Worm (Caenorhabditis elegans) whole organism, L4 larva: ENCODE results near the gene ins-12.

Source experiments
- D1046.2 ChIP-seq: fragments of 200-800 bp; sonication (Bioruptor generic); IDR thresholded peaks from 2 replicates; pipeline ENCODE4 v1.3.6; 2022; ENCODE audit warnings: missing genetic modification characterization, missing compliant biosample characterization
- R02D3.7 ChIP-seq: fragments of 150-350 bp; sonication (generic microtip); optimal IDR thresholded peaks from 3 replicates; lab custom pipeline; 2014; ENCODE audit warnings: missing biosample characterization, missing genetic modification characterization
- T26A8.4 ChIP-seq: fragments of 200-800 bp; sonication (Bioruptor generic); IDR thresholded peaks from 2 replicates; pipeline ENCODE4 v1.3.6; 2022; ENCODE audit warnings: missing genetic modification characterization, missing compliant biosample characterization
- Y105C5A.15 ChIP-seq: fragments of 200-800 bp; sonication (Bioruptor generic); IDR thresholded peaks from 2 replicates; pipeline ENCODE4 v1.3.6; 2022; ENCODE audit warnings: missing genetic modification characterization, missing compliant biosample characterization
- Y48G9A.11 ChIP-seq: fragments of 200-800 bp; sonication (Bioruptor generic); IDR thresholded peaks from 2 replicates; pipeline ENCODE4 v1.3.6; 2022; ENCODE audit warnings: missing genetic modification reagents, missing genetic modification characterization, missing compliant biosample characterization
- Y5F2A.4 ChIP-seq: fragments of 200-800 bp; sonication (Bioruptor generic); optimal IDR thresholded peaks from 2 replicates; lab custom pipeline; 2018; ENCODE audit warnings: mild to moderate bottlenecking, missing genetic modification characterization, missing compliant biosample characterization
- Y75B8A.6 ChIP-seq: fragments of 200-800 bp; sonication (Bioruptor generic); IDR thresholded peaks from 2 replicates; pipeline ENCODE4 v1.3.6; 2022; ENCODE audit warnings: missing genetic modification reagents, missing genetic modification characterization, missing compliant biosample characterization
- ZK546.5 ChIP-seq, 2 experiments: sonication (generic microtip); optimal IDR thresholded peaks; 2 replicates each; lab custom pipeline; 2017; ENCODE audit warnings: missing biosample characterization in 2 of 2, missing genetic modification characterization in 2 of 2
- aha-1 ChIP-seq: fragments of 150-350 bp; peaks from one replicate; lab custom pipeline; 2014; ENCODE audit warnings: missing biosample characterization, missing genetic modification characterization
- ama-1 ChIP-seq: fragments of 150-350 bp; optimal IDR thresholded peaks from 2 replicates; lab custom pipeline; 2014; ENCODE audit warnings: inconsistent platforms, mixed read lengths
- arid-1 ChIP-seq: fragments of 200-800 bp; sonication (Bioruptor generic); conservative IDR thresholded peaks from 2 replicates; pipeline ENCODE4 v1.3.6; 2022; ENCODE audit warnings: missing genetic modification reagents, missing genetic modification characterization, missing compliant biosample characterization
- attf-4 ChIP-seq: sonication (generic microtip); optimal IDR thresholded peaks from 3 replicates; lab custom pipeline; 2017; ENCODE audit warnings: missing biosample characterization, missing genetic modification characterization
- ceh-32 ChIP-seq: sonication (generic microtip); optimal IDR thresholded peaks from 2 replicates; lab custom pipeline; 2016; ENCODE audit warnings: mild to moderate bottlenecking, missing genetic modification characterization, missing compliant biosample characterization; ENCODE audit not compliant: poor library complexity
- ceh-82 ChIP-seq: sonication (generic microtip); optimal IDR thresholded peaks from 2 replicates; lab custom pipeline; 2017; ENCODE audit warnings: missing biosample characterization, missing genetic modification characterization
- ces-1 ChIP-seq: fragments of 150-350 bp; sonication (generic microtip); optimal IDR thresholded peaks from 4 replicates; lab custom pipeline; 2014; ENCODE audit warnings: missing biosample characterization, missing genetic modification reagents, missing genetic modification characterization
- ctbp-1 ChIP-seq: fragments of 200-800 bp; sonication (Bioruptor generic); IDR thresholded peaks from 2 replicates; pipeline ENCODE4 v1.3.6; 2022; ENCODE audit warnings: missing genetic modification reagents, missing genetic modification characterization, missing compliant biosample characterization
- daf-12 ChIP-seq: fragments of 150-350 bp; optimal IDR thresholded peaks from 2 replicates; lab custom pipeline; 2014; ENCODE audit warnings: missing biosample characterization, missing genetic modification reagents, missing genetic modification characterization
- daf-16 ChIP-seq, 3 experiments: sonication (generic microtip); optimal IDR thresholded peaks; 2 replicates each; lab custom pipeline; 2016 to 2017; ENCODE audit warnings: missing genetic modification characterization in 3 of 3, missing genetic modification reagents in 3 of 3, mild to moderate bottlenecking in 2 of 3, missing compliant biosample characterization in 2 of 3, missing biosample characterization in 1 of 3, moderate library complexity in 1 of 3
- daf-8 ChIP-seq: fragments of 200-800 bp; sonication (Bioruptor generic); IDR thresholded peaks from 2 replicates; pipeline ENCODE4 v1.3.6; 2022; ENCODE audit warnings: missing genetic modification characterization, missing compliant biosample characterization
- dmd-6 ChIP-seq: fragments of 200-800 bp; sonication (Bioruptor generic); IDR thresholded peaks from 2 replicates; pipeline ENCODE4 v1.3.6; 2022; ENCODE audit warnings: missing genetic modification reagents, missing genetic modification characterization, missing compliant biosample characterization
- dmd-9 ChIP-seq: fragments of 200-800 bp; sonication (Bioruptor generic); IDR thresholded peaks from 2 replicates; pipeline ENCODE4 v1.3.6; 2022; ENCODE audit warnings: missing genetic modification reagents, missing genetic modification characterization, missing compliant biosample characterization
- fkh-10 ChIP-seq: fragments of 150-350 bp; optimal IDR thresholded peaks from 2 replicates; lab custom pipeline; 2014; ENCODE audit warnings: missing biosample characterization, missing genetic modification reagents, missing genetic modification characterization
- gei-8 ChIP-seq: fragments of 200-800 bp; sonication (Bioruptor generic); optimal IDR thresholded peaks from 2 replicates; lab custom pipeline; 2018; ENCODE audit warnings: mild to moderate bottlenecking, missing genetic modification characterization, missing compliant biosample characterization
- hif-1 ChIP-seq, 2 experiments: sonication (generic microtip); optimal IDR thresholded peaks; 2 replicates each; lab custom pipeline; 2016 to 2017; ENCODE audit warnings: missing compliant biosample characterization in 2 of 2, missing genetic modification characterization in 2 of 2, missing genetic modification reagents in 2 of 2, missing genotype in 2 of 2, mild to moderate bottlenecking in 1 of 2
- hlh-11 ChIP-seq: fragments of 200-800 bp; sonication (Bioruptor generic); optimal IDR thresholded peaks from 2 replicates; lab custom pipeline; 2018; ENCODE audit warnings: mild to moderate bottlenecking, missing genetic modification characterization, missing compliant biosample characterization
- hlh-30 ChIP-seq: sonication (generic microtip); optimal IDR thresholded peaks from 2 replicates; lab custom pipeline; 2017; ENCODE audit warnings: antibody characterized with exemption, mild to moderate bottlenecking, missing genetic modification characterization, missing compliant biosample characterization; ENCODE audit not compliant: insufficient read depth
- jun-1 ChIP-seq: fragments of 150-350 bp; optimal IDR thresholded peaks from 2 replicates; lab custom pipeline; 2014; ENCODE audit warnings: missing biosample characterization, missing genetic modification reagents, missing genetic modification characterization
- lim-7 ChIP-seq: fragments of 200-800 bp; sonication (Bioruptor generic); IDR thresholded peaks from 2 replicates; pipeline ENCODE4 v1.3.6; 2022; ENCODE audit warnings: missing genetic modification characterization, missing compliant biosample characterization
- lin-13 ChIP-seq: fragments of 150-350 bp; optimal IDR thresholded peaks from 2 replicates; lab custom pipeline; 2014; ENCODE audit warnings: missing biosample characterization, missing genetic modification reagents, missing genetic modification characterization
- madf-5 ChIP-seq, 2 experiments: fragments of 200-800 bp; sonication (Bioruptor generic); IDR thresholded peaks; 2 replicates each; pipeline ENCODE4 v1.3.6; 2022; ENCODE audit warnings: missing compliant biosample characterization in 2 of 2, missing genetic modification characterization in 2 of 2
- madf-9 ChIP-seq: fragments of 200-800 bp; sonication (Bioruptor generic); conservative IDR thresholded peaks from 2 replicates; pipeline ENCODE4 v1.3.6; 2022; ENCODE audit warnings: missing genetic modification reagents, missing genetic modification characterization, missing compliant biosample characterization
- mdl-1 ChIP-seq, 2 experiments: fragments of 150-350 bp in 1 of 2; sonication (generic microtip) in 1 of 2; optimal IDR thresholded peaks; 2 replicates each; lab custom pipeline; 2014 to 2017; ENCODE audit warnings: missing biosample characterization in 2 of 2, missing genetic modification characterization in 2 of 2
- mdt-29 ChIP-seq: fragments of 200-800 bp; sonication (Bioruptor generic); IDR thresholded peaks from 2 replicates; pipeline ENCODE4 v1.3.6; 2022; ENCODE audit warnings: missing genetic modification reagents, missing genetic modification characterization, missing compliant biosample characterization
- mxl-2 ChIP-seq: fragments of 200-800 bp; sonication (Bioruptor generic); conservative IDR thresholded peaks from 2 replicates; pipeline ENCODE4 v1.3.6; 2022; ENCODE audit warnings: missing genetic modification reagents, missing genetic modification characterization, missing compliant biosample characterization
- mxl-3 ChIP-seq: fragments of 200-800 bp; sonication (Bioruptor generic); optimal IDR thresholded peaks from 2 replicates; lab custom pipeline; 2018; ENCODE audit warnings: mild to moderate bottlenecking, missing genetic modification characterization, missing compliant biosample characterization
- nhr-10 ChIP-seq: fragments of 150-350 bp; optimal IDR thresholded peaks from 2 replicates; lab custom pipeline; 2014; ENCODE audit warnings: missing biosample characterization, missing genetic modification characterization
- nhr-11 ChIP-seq: fragments of 150-350 bp; optimal IDR thresholded peaks from 2 replicates; lab custom pipeline; 2014; ENCODE audit warnings: missing biosample characterization, missing genetic modification characterization
- nhr-25 ChIP-seq: sonication (generic microtip); optimal IDR thresholded peaks from 2 replicates; lab custom pipeline; 2017; ENCODE audit warnings: missing genetic modification characterization, mild to moderate bottlenecking, missing compliant biosample characterization, antibody characterized with exemption, moderate library complexity, borderline replicate concordance; ENCODE audit not compliant: insufficient read depth
- nhr-28 ChIP-seq: fragments of 150-350 bp; optimal IDR thresholded peaks from 2 replicates; lab custom pipeline; 2014; ENCODE audit warnings: missing biosample characterization, missing genetic modification characterization
- nhr-41 ChIP-seq: fragments of 200-800 bp; sonication (Bioruptor generic); IDR thresholded peaks from 2 replicates; pipeline ENCODE4 v1.3.6; 2022; ENCODE audit warnings: missing genetic modification reagents, missing genetic modification characterization, missing compliant biosample characterization
- nhr-6 ChIP-seq: fragments of 150-350 bp; optimal IDR thresholded peaks from 2 replicates; lab custom pipeline; 2014; ENCODE audit warnings: missing biosample characterization, missing genetic modification characterization
- rbr-2 ChIP-seq: sonication (generic microtip); optimal IDR thresholded peaks from 2 replicates; lab custom pipeline; 2016; ENCODE audit warnings: missing genotype, missing genetic modification characterization, missing compliant biosample characterization
- saeg-2 ChIP-seq: fragments of 200-800 bp; sonication (Bioruptor generic); IDR thresholded peaks from 2 replicates; pipeline ENCODE4 v1.3.6; 2022; ENCODE audit warnings: missing genetic modification reagents, missing genetic modification characterization, missing compliant biosample characterization
- sdz-12 ChIP-seq: fragments of 200-800 bp; sonication (Bioruptor generic); optimal IDR thresholded peaks from 2 replicates; lab custom pipeline; 2018; ENCODE audit warnings: mild to moderate bottlenecking, missing genetic modification characterization, missing compliant biosample characterization
- set-16 ChIP-seq: fragments of 200-800 bp; sonication (Bioruptor generic); IDR thresholded peaks from 2 replicates; pipeline ENCODE4 v1.3.6; 2022; ENCODE audit warnings: missing genetic modification reagents, missing genetic modification characterization, missing compliant biosample characterization
- snpc-4 ChIP-seq: fragments of 150-350 bp; optimal IDR thresholded peaks from 2 replicates; lab custom pipeline; 2014; ENCODE audit warnings: missing biosample characterization, missing genetic modification characterization
- spr-1 ChIP-seq: sonication (generic microtip); optimal IDR thresholded peaks from 2 replicates; lab custom pipeline; 2016; ENCODE audit warnings: mild to moderate bottlenecking, missing genetic modification characterization, missing compliant biosample characterization
- unc-62 ChIP-seq, 3 experiments: fragments of 150-350 bp in 1 of 3; sonication (generic microtip); optimal IDR thresholded peaks in 2 of 3; peaks in 1 of 3; 1 replicate in 1 of 3; 2 replicates in 2 of 3; lab custom pipeline; 2014 to 2017; ENCODE audit warnings: missing biosample characterization in 3 of 3, missing genetic modification characterization in 3 of 3, missing genetic modification reagents in 3 of 3, missing genotype in 1 of 3
- zip-11 ChIP-seq: fragments of 200-800 bp; sonication (Bioruptor generic); IDR thresholded peaks from 2 replicates; pipeline ENCODE4 v1.3.6; 2022; ENCODE audit warnings: missing genetic modification characterization, missing compliant biosample characterization
- zip-2 ChIP-seq: fragments of 150-350 bp; optimal IDR thresholded peaks from 2 replicates; lab custom pipeline; 2014; ENCODE audit warnings: missing biosample characterization, missing genetic modification characterization
- ztf-11 ChIP-seq: fragments of 150-350 bp; optimal IDR thresholded peaks from 2 replicates; lab custom pipeline; 2014; ENCODE audit warnings: missing biosample characterization, missing genetic modification characterization

ins-12 gene

DNA sequence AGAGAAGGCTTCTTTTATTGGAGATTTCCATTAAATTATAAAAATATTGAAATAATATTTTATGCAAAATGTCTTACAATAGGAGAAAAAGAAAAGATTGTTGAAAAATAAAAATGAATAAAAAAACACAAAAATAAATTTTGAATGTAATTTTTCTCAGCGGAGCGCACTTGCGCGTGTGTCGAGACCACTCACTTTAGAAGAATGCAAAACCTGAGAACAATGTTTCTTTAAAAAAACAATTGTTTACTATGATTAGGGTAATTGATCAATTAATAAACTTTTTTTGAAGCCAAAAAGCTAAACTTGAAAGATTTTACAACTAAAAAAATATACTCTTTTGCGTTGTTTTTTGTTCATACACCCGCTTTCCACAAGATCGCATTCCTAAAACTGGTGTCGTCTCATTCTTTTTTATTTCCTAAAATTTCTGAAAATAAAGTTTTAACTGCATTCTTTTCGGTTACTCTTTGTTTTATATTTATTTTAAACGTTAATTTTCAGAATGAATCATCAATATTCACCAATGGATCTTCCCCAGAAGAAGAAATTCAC lies 39.9 kb downstream of the ins-12 start, which contains the start of gene ttc-4 (continued):
- TF ChIP-seq zip-11 (GFP tag; lab: Robert Waterston, UW): no peak
- no peak for TF ChIP-seq T26A8.4
- TF ChIP-seq hlh-30 (tag; lab: Kevin White, UChicago): peak; percentile 43
- TF ChIP-seq zip-2 (tag; lab: Kevin White, UChicago): no peak
- no peak for TF ChIP-seq attf-4 (tag; lab: Kevin White, UChicago)
- TF ChIP-seq hlh-11 (tag; lab: Kevin White, UChicago): no peak
- TF ChIP-seq arid-1: no peak
- no peak for TF ChIP-seq Y5F2A.4
- no peak for TF ChIP-seq lim-7
- no peak for TF ChIP-seq daf-16 (GFP tag; optimal IDR thresholded peaks at IDR 0.05; lab: Kevin White, UChicago)
- TF ChIP-seq daf-16 (tag; optimal IDR thresholded peaks at IDR 0.05; lab: Kevin White, UChicago): no peak
- TF ChIP-seq lin-13 (GFP tag; lab: Kevin White, UChicago): peak; percentile 31
- no peak for TF ChIP-seq fkh-10 (GFP tag; lab: Kevin White, UChicago)
- peak; percentile 39 for TF ChIP-seq nhr-28
- TF ChIP-seq ceh-82 (tag; lab: Kevin White, UChicago): no peak
- peak in 1 of 2 experiments; percentile 82 for TF ChIP-seq hif-1 (tag; optimal IDR thresholded peaks at IDR 0.05; lab: Kevin White, UChicago)
- TF ChIP-seq nhr-10: no peak
- no peak for TF ChIP-seq mxl-2 (GFP tag; lab: Robert Waterston, UW)
- TF ChIP-seq R02D3.7 (tag; lab: Kevin White, UChicago): no peak
- no peak for TF ChIP-seq mxl-3 (GFP tag; lab: Kevin White, UChicago)
- TF ChIP-seq nhr-41 (GFP tag; lab: Robert Waterston, UW): no peak
- TF ChIP-seq nhr-25 (tag; lab: Kevin White, UChicago): no peak
- no peak for TF ChIP-seq mdt-29 (GFP tag; lab: Robert Waterston, UW)
- TF ChIP-seq madf-9 (GFP tag; lab: Robert Waterston, UW): no peak
- TF ChIP-seq unc-62 (GFP tag; optimal IDR thresholded peaks at IDR 0.05 in 1 of 2; lab: Kevin White, UChicago): peak in 1 of 2 experiments; percentile 21
- no peak for TF ChIP-seq unc-62 (tag; optimal IDR thresholded peaks at IDR 0.05; lab: Kevin White, UChicago)
- no peak for TF ChIP-seq nhr-6 (tag; lab: Kevin White, UChicago)
- no peak for TF ChIP-seq saeg-2 (GFP tag; lab: Robert Waterston, UW)
- TF ChIP-seq ama-1: no peak
- no peak for TF ChIP-seq snpc-4 (tag; lab: Kevin White, UChicago)
- TF ChIP-seq jun-1: no peak
- no peak for TF ChIP-seq Y105C5A.15
- no peak for TF ChIP-seq set-16 (GFP tag; lab: Robert Waterston, UW)
- no peak for TF ChIP-seq dmd-6 (GFP tag; lab: Robert Waterston, UW)
- TF ChIP-seq madf-5 (GFP tag; IDR thresholded peaks at IDR 0.05; lab: Robert Waterston, UW): no peak
- no peak for TF ChIP-seq gei-8 (GFP tag; lab: Kevin White, UChicago)
- TF ChIP-seq aha-1 (tag; lab: Kevin White, UChicago): no peak
- TF ChIP-seq Y48G9A.11: no peak
- no peak for TF ChIP-seq ces-1
- TF ChIP-seq Y75B8A.6: no peak
- no peak for TF ChIP-seq ceh-32 (tag; lab: Kevin White, UChicago)
- peak; percentile 18 for TF ChIP-seq rbr-2
- TF ChIP-seq spr-1: no peak
- peak in 1 of 2 experiments; percentile 0 for TF ChIP-seq mdl-1 (tag; optimal IDR thresholded peaks at IDR 0.05; lab: Kevin White, UChicago)
- TF ChIP-seq dmd-9 (GFP tag; lab: Robert Waterston, UW): no peak
- TF ChIP-seq daf-8 (GFP tag; lab: Robert Waterston, UW): no peak
- no peak for TF ChIP-seq daf-12
- no peak for TF ChIP-seq D1046.2 (GFP tag; lab: Robert Waterston, UW)
- TF ChIP-seq ZK546.5 (tag; optimal IDR thresholded peaks at IDR 0.05; lab: Kevin White, UChicago): no peak
- no peak for TF ChIP-seq nhr-11 (tag; lab: Kevin White, UChicago)
- no peak for TF ChIP-seq sdz-12 (GFP tag; lab: Kevin White, UChicago)
- no peak for TF ChIP-seq ctbp-1 (GFP tag; lab: Robert Waterston, UW)
- no peak for TF ChIP-seq ztf-11
